Worm (Caenorhabditis elegans): ENCODE results near the gene nstp-3.

- no peak for TF ChIP-seq tab-1 (GFP tag; IDR thresholded peaks at IDR 0.05)
- no peak for TF ChIP-seq flt-1 (GFP tag; IDR thresholded peaks at IDR 0.05)
- no peak for TF ChIP-seq ref-1 (GFP tag; conservative IDR thresholded peaks at IDR 0.05)
- TF ChIP-seq klf-2 (GFP tag; conservative IDR thresholded peaks at IDR 0.05) = no peak
- no peak for TF ChIP-seq T22C8.4 (GFP tag; IDR thresholded peaks at IDR 0.05)
- TF ChIP-seq ztf-23 (GFP tag; IDR thresholded peaks at IDR 0.05) = no peak
Observed at ce11 chrV:5753432-5753831, 44.6 kb downstream of the nstp-3 start, which contains the start of gene pgph-1.

Measured in whole organism, midembryonic.